Worm (Caenorhabditis elegans): Measurements from ENCODE around the gene nhr-41.

DNA sequence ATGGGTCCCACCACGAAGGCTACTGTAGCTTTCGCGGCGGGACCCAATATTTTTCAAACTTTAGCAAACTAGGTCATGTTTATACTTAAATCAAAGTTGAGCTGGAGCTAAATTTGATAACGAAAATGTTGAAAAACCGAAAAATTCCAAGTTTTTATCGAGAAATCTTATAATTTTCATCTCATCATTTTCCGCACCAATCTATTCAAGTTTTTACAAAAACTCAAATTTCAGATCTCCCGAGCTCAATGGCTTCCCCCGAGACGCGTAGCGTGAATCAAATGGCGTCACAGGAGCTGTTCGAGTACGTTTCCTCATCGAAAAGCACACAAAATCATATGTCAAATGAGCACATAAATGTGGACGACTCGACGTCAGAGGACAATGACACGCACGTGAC, 11.9 kb downstream of the nhr-41 start:
- TF ChIP-seq unc-39 (tag; optimal IDR thresholded peaks at IDR 0.05) = no peak
- no peak for TF ChIP-seq sma-9 (GFP tag; optimal IDR thresholded peaks at IDR 0.05)
- no peak for TF ChIP-seq sma-9 (tag; optimal IDR thresholded peaks at IDR 0.05)
- TF ChIP-seq dmd-4 (tag; optimal IDR thresholded peaks at IDR 0.05) = no peak
- no peak for TF ChIP-seq ama-1 (optimal IDR thresholded peaks at IDR 0.05)
- TF ChIP-seq ztf-4 (tag; optimal IDR thresholded peaks at IDR 0.05) = no peak
- TF ChIP-seq nhr-10 (tag; optimal IDR thresholded peaks at IDR 0.05) = no peak
- TF ChIP-seq fos-1 (tag; optimal IDR thresholded peaks at IDR 0.05) = no peak
- no peak for TF ChIP-seq nhr-129 (tag; optimal IDR thresholded peaks at IDR 0.05)
- TF ChIP-seq egl-27 (tag; optimal IDR thresholded peaks at IDR 0.05) = no peak
- TF ChIP-seq elt-1 (tag; optimal IDR thresholded peaks at IDR 0.05) = no peak

Data from whole organism, L2 larva.